Fruit fly (Drosophila melanogaster) whole organism, wandering third instar larva: ENCODE data around the gene CG7523.

Source experiments
- Abd-B ChIP-seq: fragments of >200 bp; optimal IDR thresholded peaks from 2 replicates; lab custom pipeline; 2017; ENCODE audit warnings: missing biosample characterization, missing genetic modification characterization
- CG32264 ChIP-seq: fragments of 200-800 bp; sonication (Bioruptor generic); optimal IDR thresholded peaks from 2 replicates; lab custom pipeline; 2016; ENCODE audit warnings: missing biosample characterization, missing genetic modification characterization
- CG9705 ChIP-seq: fragments of 200-800 bp; sonication (Bioruptor generic); optimal IDR thresholded peaks from 2 replicates; lab custom pipeline; 2018; ENCODE audit warnings: missing biosample characterization, mild to moderate bottlenecking, missing genetic modification characterization
- CrebA ChIP-seq: fragments of 200-800 bp; sonication (Bioruptor generic); optimal IDR thresholded peaks from 2 replicates; lab custom pipeline; 2016; ENCODE audit warnings: missing biosample characterization, mild to moderate bottlenecking, missing genetic modification characterization, borderline replicate concordance
- Dfd ChIP-seq: fragments of >200 bp; optimal IDR thresholded peaks from 2 replicates; lab custom pipeline; 2017; ENCODE audit warnings: missing biosample characterization, missing genetic modification characterization
- Dif ChIP-seq: fragments of 200-275, 200-300 bp; sonication (Bioruptor generic); optimal IDR thresholded peaks from 2 replicates; lab custom pipeline; 2018; ENCODE audit warnings: missing biosample characterization, missing genetic modification characterization; ENCODE audit not compliant: partially characterized antibody
- GATAd ChIP-seq: sonication (Bioruptor generic); optimal IDR thresholded peaks from 2 replicates; lab custom pipeline; 2016; ENCODE audit warnings: missing biosample characterization, missing genetic modification characterization
- HLH106 ChIP-seq: fragments of 200-800 bp; optimal IDR thresholded peaks from 3 replicates; lab custom pipeline; 2019; ENCODE audit warnings: missing biosample characterization, mild to moderate bottlenecking, missing genetic modification characterization, moderate library complexity
- Hnf4 ChIP-seq: fragments of 200-800 bp; sonication (Bioruptor generic); optimal IDR thresholded peaks from 2 replicates; lab custom pipeline; 2016; ENCODE audit warnings: missing biosample characterization, mild to moderate bottlenecking, missing genetic modification characterization
- Hr78 ChIP-seq: fragments of >200 bp; optimal IDR thresholded peaks from 2 replicates; lab custom pipeline; 2017; ENCODE audit warnings: missing biosample characterization, missing genetic modification characterization
- Hr83 ChIP-seq: fragments of 200-300 bp; sonication (Bioruptor generic); optimal IDR thresholded peaks from 2 replicates; lab custom pipeline; 2016; ENCODE audit warnings: missing biosample characterization, mild to moderate bottlenecking, missing genetic modification characterization, moderate library complexity; ENCODE audit not compliant: poor library complexity, severe bottlenecking
- Jra ChIP-seq: sonication (Bioruptor generic); optimal IDR thresholded peaks from 2 replicates; lab custom pipeline; 2016; ENCODE audit warnings: missing biosample characterization, missing genetic modification characterization
- Mio ChIP-seq: sonication (Bioruptor generic); optimal IDR thresholded peaks from 2 replicates; lab custom pipeline; 2016; ENCODE audit warnings: missing biosample characterization, missing genetic modification characterization
- Myc ChIP-seq: fragments of >200 bp; optimal IDR thresholded peaks from 2 replicates; lab custom pipeline; 2017
- N ChIP-seq: fragments of >200 bp; optimal IDR thresholded peaks from 2 replicates; lab custom pipeline; 2018; ENCODE audit warnings: missing biosample characterization, missing external identifiers, missing genetic modification characterization
- OdsH ChIP-seq: fragments of 200-800 bp; sonication (Bioruptor generic); optimal IDR thresholded peaks from 2 replicates; lab custom pipeline; 2016; ENCODE audit warnings: missing biosample characterization, mild to moderate bottlenecking, missing genetic modification characterization
- Rel ChIP-seq, 2 experiments: fragments of 200-800 bp; sonication (Bioruptor generic) in 1 of 2; optimal IDR thresholded peaks; 2 replicates in 1 of 2; 3 replicates in 1 of 2; lab custom pipeline; 2016 to 2019; ENCODE audit warnings: mild to moderate bottlenecking in 2 of 2, missing biosample characterization in 2 of 2, missing genetic modification characterization in 2 of 2, moderate library complexity in 1 of 2
- Sp1 ChIP-seq: fragments of 200-800 bp; sonication (Bioruptor generic); optimal IDR thresholded peaks from 3 replicates; lab custom pipeline; 2019; ENCODE audit warnings: missing biosample characterization, mild to moderate bottlenecking, missing genetic modification characterization, moderate library complexity
- Vsx2 ChIP-seq: fragments of 200-300, 225-300 bp; sonication (Bioruptor generic); optimal IDR thresholded peaks from 2 replicates; lab custom pipeline; 2018; ENCODE audit warnings: missing biosample characterization, missing genetic modification characterization; ENCODE audit not compliant: partially characterized antibody
- br ChIP-seq: fragments of 200-800 bp; sonication (Bioruptor generic); optimal IDR thresholded peaks from 2 replicates; lab custom pipeline; 2016; ENCODE audit warnings: missing biosample characterization, missing genetic modification characterization
- brk ChIP-seq: fragments of 200-800 bp; sonication (Bioruptor generic); optimal IDR thresholded peaks from 2 replicates; lab custom pipeline; 2016; ENCODE audit warnings: missing biosample characterization, mild to moderate bottlenecking, missing genetic modification characterization
- dl ChIP-seq, 2 experiments: fragments of 175-275, 200-275 bp in 1 of 2; fragments of 200-275 bp in 1 of 2; sonication (Bioruptor generic); optimal IDR thresholded peaks; lab custom pipeline; 2018; ENCODE audit warnings: mild to moderate bottlenecking in 2 of 2, missing biosample characterization in 2 of 2, missing genetic modification characterization in 2 of 2, moderate library complexity in 2 of 2; ENCODE audit not compliant: partially characterized antibody in 2 of 2, insufficient read depth in 1 of 2
- dmrt93B ChIP-seq: fragments of 200-800 bp; sonication (Bioruptor generic); optimal IDR thresholded peaks from 2 replicates; lab custom pipeline; 2018; ENCODE audit warnings: missing biosample characterization, mild to moderate bottlenecking, missing genetic modification characterization
- dsf ChIP-seq: sonication (Bioruptor generic); optimal IDR thresholded peaks from 2 replicates; lab custom pipeline; 2016; ENCODE audit warnings: missing biosample characterization, missing genetic modification characterization, borderline replicate concordance
- ey ChIP-seq: fragments of 200-800 bp; sonication (Bioruptor generic); optimal IDR thresholded peaks from 2 replicates; lab custom pipeline; 2016; ENCODE audit warnings: missing biosample characterization, missing genetic modification characterization
- foxo ChIP-seq, 2 experiments: fragments of 200-800 bp; sonication (Bioruptor generic); optimal IDR thresholded peaks; 2 replicates in 1 of 2; 3 replicates in 1 of 2; lab custom pipeline; 2016 to 2017; ENCODE audit warnings: missing biosample characterization in 2 of 2, missing genetic modification characterization in 2 of 2
- fru ChIP-seq: fragments of 200-800 bp; sonication (Bioruptor generic); optimal IDR thresholded peaks from 3 replicates; lab custom pipeline; 2016; ENCODE audit warnings: missing biosample characterization, mild to moderate bottlenecking, missing genetic modification characterization
- h ChIP-seq: fragments of 200-800 bp; sonication (Bioruptor generic); optimal IDR thresholded peaks from 3 replicates; lab custom pipeline; 2016; ENCODE audit warnings: missing biosample characterization, mild to moderate bottlenecking, missing genetic modification characterization
- jim ChIP-seq: fragments of 175-275, 200-325 bp; sonication (Bioruptor generic); optimal IDR thresholded peaks from 2 replicates; lab custom pipeline; 2016; ENCODE audit warnings: missing biosample characterization, mild to moderate bottlenecking, missing genetic modification characterization
- lola ChIP-seq: fragments of >200 bp; optimal IDR thresholded peaks from 2 replicates; lab custom pipeline; 2017; ENCODE audit warnings: missing biosample characterization, missing genetic modification characterization
- pan ChIP-seq: fragments of >200 bp; optimal IDR thresholded peaks from 2 replicates; lab custom pipeline; 2017
- psq ChIP-seq: fragments of 200-800 bp; sonication (Bioruptor generic); optimal IDR thresholded peaks from 3 replicates; lab custom pipeline; 2017; ENCODE audit warnings: missing biosample characterization, mild to moderate bottlenecking, missing genetic modification characterization, moderate library complexity
- rgr ChIP-seq: fragments of 200-800 bp; sonication (Bioruptor generic); optimal IDR thresholded peaks from 3 replicates; lab custom pipeline; 2016; ENCODE audit warnings: missing biosample characterization, mild to moderate bottlenecking, missing genetic modification characterization
- sage ChIP-seq: fragments of 200-800 bp; sonication (Bioruptor generic); optimal IDR thresholded peaks from 2 replicates; lab custom pipeline; 2016; ENCODE audit warnings: missing biosample characterization, mild to moderate bottlenecking, missing genetic modification characterization
- sv ChIP-seq: fragments of 200-800 bp; sonication (Bioruptor generic); optimal IDR thresholded peaks from 3 replicates; lab custom pipeline; 2016; ENCODE audit warnings: missing biosample characterization, missing genetic modification characterization
- tai ChIP-seq: sonication (Bioruptor generic); optimal IDR thresholded peaks from 2 replicates; lab custom pipeline; 2016; ENCODE audit warnings: missing biosample characterization, missing genetic modification characterization
- usp ChIP-seq: fragments of >200 bp; optimal IDR thresholded peaks from 2 replicates; lab custom pipeline; 2017; ENCODE audit warnings: missing biosample characterization, missing genetic modification characterization
- woc ChIP-seq: sonication (Bioruptor generic); optimal IDR thresholded peaks from 2 replicates; lab custom pipeline; 2016; ENCODE audit warnings: missing biosample characterization, mild to moderate bottlenecking, missing genetic modification characterization

CG7523 gene

DNA sequence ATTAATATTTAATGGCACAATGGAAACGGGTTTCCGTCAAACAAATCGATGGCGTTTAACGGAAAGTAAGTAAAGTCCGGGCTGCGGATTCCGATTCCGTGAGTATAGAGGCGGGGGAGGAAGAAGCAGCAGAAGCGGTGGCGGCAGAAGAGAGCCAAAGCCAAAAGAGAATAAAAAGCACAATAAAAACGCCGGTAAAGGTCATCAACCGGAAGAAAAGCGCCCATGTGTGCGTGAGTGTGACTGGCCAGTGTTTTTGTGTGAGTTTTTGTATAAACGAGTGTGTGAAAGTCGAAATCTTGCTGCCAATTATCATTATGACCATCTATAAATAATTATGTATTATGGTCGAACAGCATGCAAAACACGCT is 9.6 kb upstream of the CG7523 start:
- TF ChIP-seq N (no peak), dl (GFP tag; optimal IDR thresholded peaks at IDR 0.05; lab: Kevin White, UChicago; ENCODE audit: insufficient read depth in 1 of 2, partially characterized antibody in 2 of 2) (peak in 1 of 2 experiments; percentile 8), Rel (GFP tag; optimal IDR thresholded peaks at IDR 0.05; lab: Kevin White, UChicago) (no peak), Rel (tag; optimal IDR thresholded peaks at IDR 0.05; lab: Kevin White, UChicago) (peak; percentile 45), jim (GFP tag; lab: Kevin White, UChicago) (peak; percentile 80)

DNA sequence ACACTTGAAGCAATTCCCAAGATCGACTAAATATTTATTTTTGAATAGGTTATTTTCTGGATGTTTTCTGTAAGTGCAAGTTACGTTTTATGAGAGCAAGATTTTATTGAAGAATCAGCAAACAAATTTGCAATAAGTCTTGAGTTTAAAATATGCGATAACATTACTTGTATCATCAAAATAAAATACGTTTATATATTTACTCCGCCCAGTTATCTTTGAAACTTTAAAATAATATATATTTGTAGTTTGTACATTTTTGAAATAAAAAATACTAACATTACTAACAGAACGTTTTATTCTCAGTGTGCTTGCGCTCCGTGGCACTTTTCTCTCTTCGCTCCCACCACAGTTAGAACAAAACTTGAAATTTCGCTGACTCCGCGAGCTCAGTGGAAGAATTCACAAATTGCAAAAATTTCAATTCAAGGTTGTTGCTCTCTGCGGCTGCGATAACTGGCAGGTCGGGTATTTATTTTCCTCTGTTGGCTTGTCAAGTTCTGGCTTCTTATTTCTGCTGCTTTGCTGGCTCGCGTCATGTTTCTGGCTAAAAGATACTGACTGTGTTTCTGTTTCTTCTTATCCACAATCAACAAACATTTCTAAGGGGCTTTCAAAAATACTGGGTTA is 8.8 kb upstream of the CG7523 start:
- TF ChIP-seq CrebA (GFP tag; lab: Kevin White, UChicago) (no peak), lola (GFP tag; lab: Kevin White, UChicago) (no peak), GATAd (GFP tag; lab: Kevin White, UChicago) (no peak), brk (GFP tag; lab: Kevin White, UChicago) (peak; percentile 89), sv (GFP tag; lab: Kevin White, UChicago) (no peak), jim (GFP tag; lab: Kevin White, UChicago) (no peak), Rel (GFP tag; optimal IDR thresholded peaks at IDR 0.05; lab: Kevin White, UChicago) (peak; percentile 59), Rel (tag; optimal IDR thresholded peaks at IDR 0.05; lab: Kevin White, UChicago) (peak; percentile 66), Hnf4 (GFP tag; lab: Kevin White, UChicago) (peak; percentile 80), HLH106 (tag; lab: Kevin White, UChicago) (peak; percentile 92), tai (GFP tag; lab: Kevin White, UChicago) (peak; percentile 33), Myc (lab: Kevin White, UChicago) (no peak), Mio (GFP tag; lab: Kevin White, UChicago) (peak; percentile 8), CG32264 (GFP tag; lab: Kevin White, UChicago) (peak; percentile 48), Sp1 (GFP tag; lab: Kevin White, UChicago) (peak; percentile 95), Dfd (GFP tag; lab: Kevin White, UChicago) (no peak), Hr83 (GFP tag; lab: Kevin White, UChicago) (no peak), OdsH (GFP tag; lab: Kevin White, UChicago) (peak; percentile 89), usp (peak; percentile 33), pan (lab: Kevin White, UChicago) (no peak), fru (GFP tag; lab: Kevin White, UChicago) (peak; percentile 88), Abd-B (GFP tag; lab: Kevin White, UChicago) (no peak), br (GFP tag; lab: Kevin White, UChicago) (peak; percentile 86), dmrt93B (peak; percentile 82), Dif (GFP tag; lab: Kevin White, UChicago) (no peak), dl (GFP tag; optimal IDR thresholded peaks at IDR 0.05; lab: Kevin White, UChicago; ENCODE audit: insufficient read depth in 1 of 2, partially characterized antibody in 2 of 2) (no peak), sage (GFP tag; lab: Kevin White, UChicago) (peak; percentile 85), Jra (peak; percentile 23), woc (GFP tag; lab: Kevin White, UChicago) (peak; percentile 84), Hr78 (GFP tag; lab: Kevin White, UChicago) (no peak), h (GFP tag; lab: Kevin White, UChicago) (peak; percentile 90), ey (GFP tag; lab: Kevin White, UChicago) (peak; percentile 88), rgr (GFP tag; lab: Kevin White, UChicago) (peak; percentile 86), dsf (GFP tag; lab: Kevin White, UChicago) (peak; percentile 67), N (no peak), foxo (GFP tag; optimal IDR thresholded peaks at IDR 0.05; lab: Kevin White, UChicago) (peak; percentile 33 to 93), CG9705 (GFP tag; lab: Kevin White, UChicago) (peak; percentile 76), Vsx2 (GFP tag; lab: Kevin White, UChicago) (no peak), psq (GFP tag; lab: Kevin White, UChicago) (peak; percentile 87)
- TF ChIP-seq, all 38 proteins: peak for 23
